Worm (Caenorhabditis elegans): ENCODE results near the gene ZK792.7.

Gene ZK792.7

ce11 chrIV:11691524-11691923 lies 2.7 kb upstream of the ZK792.7 start:
- no peak for TF ChIP-seq unc-62 (GFP tag; optimal IDR thresholded peaks at IDR 0.05)

- no peak for TF ChIP-seq unc-62 (GFP tag; optimal IDR thresholded peaks at IDR 0.05)
These were observed 2.1 kb upstream of the ZK792.7 start for ce11 chrIV:11692071-11692673.

- TF ChIP-seq unc-62 (GFP tag; optimal IDR thresholded peaks at IDR 0.05): no peak
These were observed 750 bp upstream of the ZK792.7 start, which contains the start of gene ZK792.12 for ce11 chrIV:11693493-11693892. Gene ZK792.12 (plus strand): TSS chrIV:11693793.

ce11 chrIV:11695634-11696033 lies 1.4 kb downstream of the ZK792.7 start:
- no peak for TF ChIP-seq unc-62 (GFP tag; optimal IDR thresholded peaks at IDR 0.05)

- no peak for TF ChIP-seq unc-62 (GFP tag; optimal IDR thresholded peaks at IDR 0.05)
These were observed 3.3 kb downstream of the ZK792.7 start for ce11 chrIV:11697514-11697913.

- no peak for TF ChIP-seq unc-62 (GFP tag; optimal IDR thresholded peaks at IDR 0.05)
These were observed 5.9 kb downstream of the ZK792.7 start for ce11 chrIV:11700100-11700499.

ce11 chrIV:11700752-11701151 lies 6.5 kb downstream of the ZK792.7 start, which contains the start of gene dpy-20:
Gene dpy-20 (minus strand): TSS chrIV:11700852.
- no peak for TF ChIP-seq unc-62 (GFP tag; optimal IDR thresholded peaks at IDR 0.05)

ce11 chrIV:11701878-11702277 lies 7.6 kb downstream of the ZK792.7 start:
- no peak for TF ChIP-seq unc-62 (GFP tag; optimal IDR thresholded peaks at IDR 0.05)

- no peak for TF ChIP-seq unc-62 (GFP tag; optimal IDR thresholded peaks at IDR 0.05)
These were observed 9.5 kb downstream of the ZK792.7 start, which contains the start of the genes T22B3.3 and alg-3 for ce11 chrIV:11703685-11704296. Gene T22B3.3 (minus strand): TSS chrIV:11703785. Gene alg-3 (plus strand): TSS chrIV:11704246.

- TF ChIP-seq unc-62 (GFP tag; optimal IDR thresholded peaks at IDR 0.05): no peak
These were observed 16.1 kb downstream of the ZK792.7 start for ce11 chrIV:11710331-11710730.

- TF ChIP-seq unc-62 (GFP tag; optimal IDR thresholded peaks at IDR 0.05): no peak
These were observed 19.0 kb downstream of the ZK792.7 start for ce11 chrIV:11713289-11713688.

- no peak for TF ChIP-seq unc-62 (GFP tag; optimal IDR thresholded peaks at IDR 0.05)
These were observed 20.5 kb downstream of the ZK792.7 start, which contains the start of gene magi-1 for ce11 chrIV:11714739-11715138. Gene magi-1 (plus strand): TSS chrIV:11715039.

- no peak for TF ChIP-seq unc-62 (GFP tag; optimal IDR thresholded peaks at IDR 0.05)
These were observed 22.2 kb downstream of the ZK792.7 start for ce11 chrIV:11716414-11716813.

ce11 chrIV:11717094-11717876 lies 23.0 kb downstream of the ZK792.7 start:
- TF ChIP-seq unc-62 (GFP tag; optimal IDR thresholded peaks at IDR 0.05): no peak

ce11 chrIV:11718653-11719052 lies 24.4 kb downstream of the ZK792.7 start:
- TF ChIP-seq unc-62 (GFP tag; optimal IDR thresholded peaks at IDR 0.05): no peak

ce11 chrIV:11721878-11722277 lies 27.6 kb downstream of the ZK792.7 start:
- no peak for TF ChIP-seq unc-62 (GFP tag; optimal IDR thresholded peaks at IDR 0.05)

ce11 chrIV:11723255-11723654 lies 29.0 kb downstream of the ZK792.7 start:
- TF ChIP-seq unc-62 (GFP tag; optimal IDR thresholded peaks at IDR 0.05): no peak
